Fruit fly (Drosophila melanogaster) whole organism, pupa: ENCODE data around the gene Nlg2.

Source experiments
- CG10348 ChIP-seq: fragments of 200-800 bp; sonication (Bioruptor generic); IDR thresholded peaks from 2 replicates; pipeline ENCODE4 v1.3.6; 2022; ENCODE audit warnings: missing biosample characterization, missing genetic modification characterization
- CG14655 ChIP-seq: fragments of 200-800 bp; sonication (Bioruptor generic); optimal IDR thresholded peaks from 3 replicates; lab custom pipeline; 2017; ENCODE audit warnings: mild to moderate bottlenecking, missing biosample characterization, missing genetic modification reagents, missing genetic modification characterization
- CG4496 ChIP-seq: fragments of 200-800 bp; sonication (Bioruptor generic); IDR thresholded peaks from 3 replicates; pipeline ENCODE4 v1.3.6; 2022; ENCODE audit warnings: missing biosample characterization, missing genetic modification characterization
- CG8301 ChIP-seq: fragments of 200-800 bp; sonication (Bioruptor generic); optimal IDR thresholded peaks from 2 replicates; lab custom pipeline; 2018; ENCODE audit warnings: missing biosample characterization, mild to moderate bottlenecking, missing genetic modification characterization
- EcR ChIP-seq: fragments of 200-800 bp; sonication (Bioruptor generic); optimal IDR thresholded peaks from 3 replicates; lab custom pipeline; 2019; ENCODE audit warnings: missing biosample characterization, missing genetic modification characterization, mild to moderate bottlenecking, moderate library complexity, missing genetic modification reagents
- Ets98B ChIP-seq: fragments of 200-800 bp; sonication (Bioruptor generic); IDR thresholded peaks from 2 replicates; pipeline ENCODE4 v1.3.6; 2022; ENCODE audit warnings: missing biosample characterization, missing genetic modification characterization
- Pif1B ChIP-seq: fragments of 200-800 bp; sonication (Bioruptor generic); optimal IDR thresholded peaks from 3 replicates; lab custom pipeline; 2016; ENCODE audit warnings: missing biosample characterization, missing genetic modification characterization
- Snoo ChIP-seq: fragments of 200-800 bp; sonication (Bioruptor generic); optimal IDR thresholded peaks from 3 replicates; lab custom pipeline; 2017; ENCODE audit warnings: missing biosample characterization, mild to moderate bottlenecking, missing genetic modification characterization, inconsistent platforms
- gl ChIP-seq: fragments of 200-800 bp; sonication (Bioruptor generic); optimal IDR thresholded peaks from 2 replicates; lab custom pipeline; 2018; ENCODE audit warnings: missing biosample characterization, mild to moderate bottlenecking, missing genetic modification characterization

DNA sequence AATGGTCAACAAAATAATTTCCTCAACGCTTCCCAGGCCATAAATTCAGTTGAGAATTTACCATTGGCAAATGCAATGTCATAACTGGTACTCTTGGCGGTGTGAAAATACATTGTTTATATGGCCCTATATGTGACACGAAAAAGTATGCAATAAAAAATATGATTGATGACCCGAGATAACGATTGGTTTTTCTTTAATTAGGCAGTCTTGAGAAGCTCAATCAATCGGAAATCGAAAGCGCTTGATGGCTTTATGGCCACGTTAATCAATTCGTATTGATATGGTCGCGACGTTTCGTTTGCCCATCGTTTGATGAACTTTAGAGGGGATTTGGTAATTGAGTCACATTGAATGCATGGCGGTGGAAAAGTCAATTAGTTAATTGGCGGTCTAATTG is 3.9 kb upstream of the Nlg2 start:
- no peak for TF ChIP-seq CG10348 (GFP tag; lab: Robert Waterston, UW)
- TF ChIP-seq CG4496 (GFP tag; lab: Robert Waterston, UW): no peak
- TF ChIP-seq CG8301 (tag; lab: Kevin White, UChicago): no peak
- no peak for TF ChIP-seq Snoo (tag; lab: Kevin White, UChicago)
- TF ChIP-seq Pif1B (GFP tag; lab: Kevin White, UChicago): no peak
- TF ChIP-seq EcR (GFP tag; lab: Kevin White, UChicago): no peak
- TF ChIP-seq gl: no peak
- no peak for TF ChIP-seq Ets98B
- no peak for TF ChIP-seq CG14655 (GFP tag; lab: Kevin White, UChicago)
